Fruit fly (Drosophila melanogaster): Measurements from ENCODE around the gene Flacc.

The Flacc gene

DNA sequence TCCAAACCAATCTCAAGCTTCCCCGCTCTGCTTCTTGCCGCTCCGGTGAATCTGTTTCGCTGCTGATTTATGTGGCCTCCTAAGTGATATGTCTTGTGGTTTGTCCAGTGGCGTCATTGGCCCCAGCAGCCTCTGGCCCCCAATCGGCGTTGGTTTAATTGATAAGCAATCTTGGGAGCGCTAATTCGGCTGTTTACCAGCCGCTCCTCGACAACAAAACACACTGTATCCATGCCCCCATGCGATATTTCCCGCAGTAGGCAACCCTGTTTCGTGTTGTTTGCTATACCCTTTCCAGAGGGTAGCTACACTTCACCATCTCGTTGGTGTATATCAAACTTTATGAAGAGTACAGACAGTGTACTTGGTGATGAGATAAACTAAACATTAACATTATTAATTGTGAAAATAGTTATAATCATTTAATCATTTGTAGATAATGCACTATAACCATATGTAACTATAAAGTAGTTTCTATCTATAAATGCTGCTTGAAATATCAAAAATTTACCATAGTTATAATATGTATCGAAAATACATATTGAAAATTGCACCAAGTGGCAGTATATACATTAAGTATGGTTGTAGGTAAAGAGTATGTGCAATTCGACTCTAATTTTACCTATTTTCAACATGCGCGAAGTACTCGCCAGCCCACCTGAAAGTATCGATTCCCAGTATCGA lies 45.0 kb downstream of the Flacc start, which contains the start of gene shop (continued):
- TF ChIP-seq HmgZ (tag; optimal IDR thresholded peaks at IDR 0.05) (peak; percentile 80), mirr (GFP tag; optimal IDR thresholded peaks at IDR 0.05) (peak; percentile 59), CG1233 (GFP tag; optimal IDR thresholded peaks at IDR 0.05) (peak; percentile 84), CG14860 (GFP tag; IDR thresholded peaks at IDR 0.05; ENCODE audit: partially characterized antibody) (no peak), Aef1 (GFP tag; IDR thresholded peaks at IDR 0.05) (peak; percentile 71), ftz-f1 (GFP tag; optimal IDR thresholded peaks at IDR 0.05) (no peak)

DNA sequence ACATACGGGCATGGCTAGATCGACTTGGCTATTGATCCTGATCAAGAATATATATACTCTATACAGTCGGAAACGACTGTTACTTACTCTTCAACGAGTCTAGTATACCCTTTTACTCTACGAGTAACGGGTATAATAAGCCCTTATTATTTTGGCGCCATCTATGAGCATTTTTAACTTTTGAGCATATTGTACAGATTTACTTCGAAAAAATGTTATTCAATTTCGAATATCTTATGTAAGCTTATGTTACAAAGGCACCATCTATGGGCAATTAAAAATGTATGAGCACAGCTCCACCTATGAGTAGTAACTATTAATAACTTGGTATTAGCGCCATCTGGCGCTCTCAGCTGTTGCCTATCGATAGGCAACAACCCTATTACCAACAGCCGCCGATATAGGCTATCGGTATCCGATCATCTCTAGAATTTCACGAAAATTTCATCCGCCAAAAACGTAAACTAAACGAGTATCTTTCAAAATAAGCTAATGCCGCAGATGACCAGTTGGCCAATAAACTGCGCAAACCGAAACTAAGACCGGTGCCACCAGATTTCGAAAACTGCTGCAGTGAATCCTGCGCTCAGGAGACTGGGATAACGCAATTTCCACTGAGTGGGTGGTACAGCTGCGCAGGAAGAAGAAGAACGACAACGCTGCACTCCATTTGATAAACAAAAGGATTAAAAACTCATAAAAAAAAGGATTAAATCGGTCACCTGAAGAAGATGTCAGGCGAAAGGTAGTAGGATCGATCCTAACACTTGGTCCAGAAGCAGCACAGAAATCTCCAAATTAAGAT lies 50.0 kb downstream of the Flacc start, which contains the start of gene htk:
Gene htk, plus strand, starts transcription at position 435 of the 805 bp plus-strand sequence.
- TF ChIP-seq wek (GFP tag; optimal IDR thresholded peaks at IDR 0.05) (no peak), Nf-YA (GFP tag; IDR thresholded peaks at IDR 0.05) (no peak), CG11085 (GFP tag; IDR thresholded peaks at IDR 0.05) (peak; percentile 72), Sox100B (GFP tag; optimal IDR thresholded peaks at IDR 0.05) (no peak), eyg (GFP tag; optimal IDR thresholded peaks at IDR 0.05) (peak; percentile 44), sug (tag; optimal IDR thresholded peaks at IDR 0.05) (peak; percentile 71), gcm (GFP tag; optimal IDR thresholded peaks at IDR 0.05) (no peak), HLHmδ (GFP tag; optimal IDR thresholded peaks at IDR 0.05) (no peak), tup (GFP tag; optimal IDR thresholded peaks at IDR 0.05) (peak; percentile 5), CG18011 (GFP tag; optimal IDR thresholded peaks at IDR 0.05) (peak; percentile 3), Dad (GFP tag; optimal IDR thresholded peaks at IDR 0.05) (peak; percentile 43), tna (GFP tag; IDR thresholded peaks at IDR 0.05; ENCODE audit: partially characterized antibody) (peak; percentile 75), NfI (GFP tag; optimal IDR thresholded peaks at IDR 0.05) (peak; percentile 74), CG11723 (GFP tag; optimal IDR thresholded peaks at IDR 0.05) (peak; percentile 6), CG7839 (tag; optimal IDR thresholded peaks at IDR 0.05) (peak; percentile 70), CG15479 (GFP tag; optimal IDR thresholded peaks at IDR 0.05) (no peak), CG11247 (GFP tag; IDR thresholded peaks at IDR 0.05) (peak; percentile 77), zfh1 (GFP tag; IDR thresholded peaks at IDR 0.05) (peak; percentile 83), CG18599 (GFP tag; optimal IDR thresholded peaks at IDR 0.05) (peak; percentile 39), Lhr (GFP tag; optimal IDR thresholded peaks at IDR 0.05) (peak; percentile 87), CG34224 (GFP tag; IDR thresholded peaks at IDR 0.05; ENCODE audit: partially characterized antibody) (peak; percentile 82), Fer2 (tag; optimal IDR thresholded peaks at IDR 0.05) (peak; percentile 24), ap (GFP tag; IDR thresholded peaks at IDR 0.05) (0 out of 2 replicates have a peak, but pooled peaks have one; percentile 7), CG8290 (GFP tag; optimal IDR thresholded peaks at IDR 0.05) (peak; percentile 87), CG8290 (tag; optimal IDR thresholded peaks at IDR 0.05) (peak; percentile 52 to 88), PHDP (tag; optimal IDR thresholded peaks at IDR 0.05) (peak; percentile 44), lab (GFP tag; optimal IDR thresholded peaks at IDR 0.05) (peak; percentile 49), wdn (GFP tag; IDR thresholded peaks at IDR 0.05) (no peak), Gsc (GFP tag; IDR thresholded peaks at IDR 0.05) (no peak), CG6689 (GFP tag; IDR thresholded peaks at IDR 0.05) (peak; percentile 23; the same call in 1 of the 2 replicates), CG34422 (GFP tag; IDR thresholded peaks at IDR 0.05) (peak; percentile 96), maf-S (GFP tag; optimal IDR thresholded peaks at IDR 0.05) (peak; percentile 62), CoRest (tag; optimal IDR thresholded peaks at IDR 0.05) (peak; percentile 63), CG14014 (GFP tag; IDR thresholded peaks at IDR 0.05) (peak; percentile 55; the same call in 1 of the 2 replicates), CG12236 (GFP tag; optimal IDR thresholded peaks at IDR 0.05) (peak; percentile 43), Max (GFP tag; optimal IDR thresholded peaks at IDR 0.05) (peak; percentile 13), otp (GFP tag; IDR thresholded peaks at IDR 0.05) (peak; percentile 68; the same call in 2 of the 3 replicates), E2f2 (GFP tag; IDR thresholded peaks at IDR 0.05) (peak; percentile 60), CG6765 (GFP tag; optimal IDR thresholded peaks at IDR 0.05) (no peak), CG11504 (tag; optimal IDR thresholded peaks at IDR 0.05) (peak; percentile 61)
